Fruit fly (Drosophila melanogaster): ENCODE data around the gene mthl10.

The mthl10 gene

dm6 chr3L:380886-381546 is 38.3 kb upstream of the mthl10 start (continued):
- no peak for TF ChIP-seq CrebB (tag; optimal IDR thresholded peaks at IDR 0.05)
- TF ChIP-seq tio (GFP tag; optimal IDR thresholded peaks at IDR 0.05): no peak
- TF ChIP-seq CG10274 (GFP tag; optimal IDR thresholded peaks at IDR 0.05): no peak
- TF ChIP-seq hbn (GFP tag; IDR thresholded peaks at IDR 0.05; ENCODE audit: partially characterized antibody): no peak
- no peak for TF ChIP-seq ttk (GFP tag; IDR thresholded peaks at IDR 0.05)
- no peak for TF ChIP-seq CG14441 (GFP tag; IDR thresholded peaks at IDR 0.05)
- TF ChIP-seq grau (tag; optimal IDR thresholded peaks at IDR 0.05): peak; percentile 21
- no peak for TF ChIP-seq gro (GFP tag; optimal IDR thresholded peaks at IDR 0.05)
- no peak for TF ChIP-seq CG4617 (GFP tag; optimal IDR thresholded peaks at IDR 0.05; ENCODE audit: borderline replicate concordance)
- no peak for TF ChIP-seq hb (GFP tag; IDR thresholded peaks at IDR 0.05; ENCODE audit: partially characterized antibody)
- peak; percentile 16 for TF ChIP-seq dmrt99B (tag; optimal IDR thresholded peaks at IDR 0.05)
- TF ChIP-seq CG3407 (GFP tag; optimal IDR thresholded peaks at IDR 0.05): no peak
- TF ChIP-seq fru (optimal IDR thresholded peaks at IDR 0.05): no peak
- TF ChIP-seq Spps (tag; optimal IDR thresholded peaks at IDR 0.05): peak; percentile 11
- no peak for TF ChIP-seq NK7.1 (GFP tag; optimal IDR thresholded peaks at IDR 0.05)
- TF ChIP-seq phol (tag; optimal IDR thresholded peaks at IDR 0.05): peak; percentile 57
- TF ChIP-seq YL-1 (GFP tag; optimal IDR thresholded peaks at IDR 0.05): no peak
- TF ChIP-seq peb (GFP tag; IDR thresholded peaks at IDR 0.05): no peak
- TF ChIP-seq CG31441 (GFP tag; IDR thresholded peaks at IDR 0.05): 0 out of 2 replicates have a peak, but pooled peaks have one; percentile 44
- TF ChIP-seq CG12744 (GFP tag; optimal IDR thresholded peaks at IDR 0.05): no peak
- no peak for TF ChIP-seq luna (GFP tag; optimal IDR thresholded peaks at IDR 0.05)
- TF ChIP-seq ind (GFP tag; optimal IDR thresholded peaks at IDR 0.05): no peak
- no peak for TF ChIP-seq Side (GFP tag; optimal IDR thresholded peaks at IDR 0.05)
- TF ChIP-seq CG4328 (GFP tag; optimal IDR thresholded peaks at IDR 0.05): no peak
- no peak for TF ChIP-seq CG15269 (tag; optimal IDR thresholded peaks at IDR 0.05)
- TF ChIP-seq CG8765 (GFP tag; IDR thresholded peaks at IDR 0.05): no peak
- no peak for TF ChIP-seq Awh (GFP tag; IDR thresholded peaks at IDR 0.05)
- TF ChIP-seq Lhr (GFP tag; optimal IDR thresholded peaks at IDR 0.05): no peak
- no peak for TF ChIP-seq gfzf (GFP tag; optimal IDR thresholded peaks at IDR 0.05)
- no peak for TF ChIP-seq Bgb (GFP tag; IDR thresholded peaks at IDR 0.05; ENCODE audit: partially characterized antibody)
- no peak for TF ChIP-seq wdn (GFP tag; IDR thresholded peaks at IDR 0.05)
- no peak for TF ChIP-seq hth (optimal IDR thresholded peaks at IDR 0.05)
- TF ChIP-seq nom (GFP tag; optimal IDR thresholded peaks at IDR 0.05): peak; percentile 66
- no peak for TF ChIP-seq CG8281 (tag; optimal IDR thresholded peaks at IDR 0.05)
- TF ChIP-seq lov (optimal IDR thresholded peaks at IDR 0.05): no peak
- no peak for TF ChIP-seq lov (GFP tag; IDR thresholded peaks at IDR 0.05)
- TF ChIP-seq Blimp-1 (GFP tag; optimal IDR thresholded peaks at IDR 0.05): peak; percentile 42
- TF ChIP-seq Asciz (GFP tag; optimal IDR thresholded peaks at IDR 0.05): no peak
- peak; percentile 52 for TF ChIP-seq CG1603 (tag; optimal IDR thresholded peaks at IDR 0.05)
- no peak for TF ChIP-seq NC2β (GFP tag; optimal IDR thresholded peaks at IDR 0.05)
- no peak for TF ChIP-seq fu2 (GFP tag; optimal IDR thresholded peaks at IDR 0.05)
- no peak for TF ChIP-seq CG15601 (tag; optimal IDR thresholded peaks at IDR 0.05)
- TF ChIP-seq CG2875 (GFP tag; optimal IDR thresholded peaks at IDR 0.05): no peak
- no peak for TF ChIP-seq usp (GFP tag; optimal IDR thresholded peaks at IDR 0.05)
- TF ChIP-seq Eip74EF (GFP tag; optimal IDR thresholded peaks at IDR 0.05): no peak
- no peak for TF ChIP-seq seq (GFP tag; IDR thresholded peaks at IDR 0.05)
- no peak for TF ChIP-seq CG6689 (GFP tag; IDR thresholded peaks at IDR 0.05)
- TF ChIP-seq crc (GFP tag; optimal IDR thresholded peaks at IDR 0.05): no peak
- TF ChIP-seq lmd (GFP tag; IDR thresholded peaks at IDR 0.05): no peak
- no peak for TF ChIP-seq eyg (GFP tag; optimal IDR thresholded peaks at IDR 0.05)
- no peak for TF ChIP-seq gce (GFP tag; IDR thresholded peaks at IDR 0.05)
